Fruit fly (Drosophila melanogaster) whole organism, adult: ENCODE data around the gene EMC5.

Experiments used
- CG11617 ChIP-seq: fragments of 200-800 bp; sonication (Bioruptor generic); optimal IDR thresholded peaks from 2 replicates; lab custom pipeline; 2017; ENCODE audit warnings: mild to moderate bottlenecking, missing biosample characterization, missing genetic modification reagents, missing genetic modification characterization
- CG12768 ChIP-seq: fragments of 200-800 bp; sonication (Bioruptor generic); optimal IDR thresholded peaks from 2 replicates; lab custom pipeline; 2017; ENCODE audit warnings: missing biosample characterization, missing genetic modification characterization, mild to moderate bottlenecking, moderate library complexity, missing genetic modification reagents
- CG14711 ChIP-seq: fragments of 200-800 bp; sonication (Bioruptor generic); optimal IDR thresholded peaks from 2 replicates; lab custom pipeline; 2018; ENCODE audit warnings: missing biosample characterization, mild to moderate bottlenecking, missing genetic modification characterization, moderate library complexity
- CG1620 ChIP-seq: fragments of 200-800 bp; sonication (Bioruptor generic); optimal IDR thresholded peaks from 2 replicates; lab custom pipeline; 2016; ENCODE audit warnings: missing biosample characterization, missing genetic modification characterization
- CG33017 ChIP-seq: fragments of 200-800 bp; sonication (Bioruptor generic); optimal IDR thresholded peaks from 2 replicates; lab custom pipeline; 2018; ENCODE audit warnings: missing biosample characterization, mild to moderate bottlenecking, missing genetic modification characterization, moderate library complexity
- CG5204 ChIP-seq: fragments of 200-800 bp; sonication (Bioruptor generic); optimal IDR thresholded peaks from 2 replicates; lab custom pipeline; 2016; ENCODE audit warnings: missing biosample characterization, missing genetic modification characterization
- CG7045 ChIP-seq: fragments of 200-800 bp; sonication (Bioruptor generic); optimal IDR thresholded peaks from 2 replicates; lab custom pipeline; 2017; ENCODE audit warnings: missing biosample characterization, mild to moderate bottlenecking, missing genetic modification characterization
- CG7101 ChIP-seq: fragments of 200-800 bp; sonication (Bioruptor generic); optimal IDR thresholded peaks from 2 replicates; lab custom pipeline; 2018; ENCODE audit warnings: missing biosample characterization, mild to moderate bottlenecking, missing genetic modification characterization, moderate library complexity
- Clk ChIP-seq: fragments of 200-800 bp; sonication (Bioruptor generic); optimal IDR thresholded peaks from 2 replicates; lab custom pipeline; 2017; ENCODE audit warnings: missing biosample characterization, missing genetic modification characterization
- Crg-1 ChIP-seq: fragments of 200-800 bp; sonication (Bioruptor generic); optimal IDR thresholded peaks from 2 replicates; lab custom pipeline; 2016; ENCODE audit warnings: missing biosample characterization, missing genetic modification characterization
- Hr96 ChIP-seq: fragments of 200-800 bp; sonication (Bioruptor generic); optimal IDR thresholded peaks from 2 replicates; lab custom pipeline; 2016; ENCODE audit warnings: missing biosample characterization, missing genetic modification characterization
- Mnt ChIP-seq: fragments of 200-800 bp; sonication (Bioruptor generic); optimal IDR thresholded peaks from 2 replicates; lab custom pipeline; 2016; ENCODE audit warnings: missing biosample characterization, mild to moderate bottlenecking, missing genetic modification characterization
- bab1 ChIP-seq: fragments of 200-800 bp; sonication (Bioruptor generic); optimal IDR thresholded peaks from 3 replicates; lab custom pipeline; 2019; ENCODE audit warnings: missing biosample characterization, mild to moderate bottlenecking, missing genetic modification characterization, moderate library complexity
- cic ChIP-seq: fragments of 200-800 bp; sonication (Bioruptor generic); optimal IDR thresholded peaks from 2 replicates; lab custom pipeline; 2017; ENCODE audit warnings: missing biosample characterization, mild to moderate bottlenecking, missing genetic modification characterization, moderate library complexity
- cnc ChIP-seq, 2 experiments: fragments of >200 bp; optimal IDR thresholded peaks; 2 replicates each; lab custom pipeline; 2017
- kay ChIP-seq: fragments of 200-800 bp; sonication (Bioruptor generic); peaks from one replicate; lab custom pipeline; 2016; ENCODE audit warnings: missing biosample characterization, missing genetic modification characterization, borderline replicate concordance
- ovo ChIP-seq: fragments of 200-800 bp; sonication (Bioruptor generic); optimal IDR thresholded peaks from 2 replicates; lab custom pipeline; 2016; ENCODE audit warnings: missing biosample characterization, missing genetic modification characterization
- pad ChIP-seq: fragments of 200-800 bp; sonication (Bioruptor generic); optimal IDR thresholded peaks from 3 replicates; lab custom pipeline; 2017; ENCODE audit warnings: missing biosample characterization, missing genetic modification characterization, mild to moderate bottlenecking, moderate library complexity, missing genetic modification reagents
- tj ChIP-seq: fragments of 200-800 bp; sonication (Bioruptor generic); optimal IDR thresholded peaks from 3 replicates; lab custom pipeline; 2017; ENCODE audit warnings: missing biosample characterization, mild to moderate bottlenecking, missing genetic modification characterization, moderate library complexity
- toe ChIP-seq: fragments of 200-800 bp; sonication (Bioruptor generic); optimal IDR thresholded peaks from 2 replicates; lab custom pipeline; 2016; ENCODE audit warnings: missing biosample characterization, missing genetic modification characterization

The EMC5 gene

dm6 chr2L:18987078-18987895 is at the start of gene EMC5, which contains the start of gene Swip-1:
Gene EMC5, plus strand, starts transcription at chr2L:18987707.
Gene Swip-1, minus strand, starts transcription at chr2L:18987280.
- TF ChIP-seq CG7045 (peak; percentile 2), cnc (optimal IDR thresholded peaks at IDR 0.05; lab: Kevin White, UChicago) (no peak), ovo (GFP tag; lab: Kevin White, UChicago) (peak; percentile 36), CG33017 (peak; percentile 29), CG1620 (GFP tag; lab: Kevin White, UChicago) (peak; percentile 8), Mnt (GFP tag; lab: Kevin White, UChicago) (peak; percentile 22), pad (peak; percentile 26), Crg-1 (GFP tag; lab: Kevin White, UChicago) (no peak), tj (GFP tag; lab: Kevin White, UChicago) (peak; percentile 57), CG12768 (GFP tag; lab: Kevin White, UChicago) (no peak), CG11617 (GFP tag; lab: Kevin White, UChicago) (peak; percentile 65), CG7101 (tag; lab: Kevin White, UChicago) (peak; percentile 74), CG14711 (tag; lab: Kevin White, UChicago) (peak; percentile 92), toe (peak; percentile 48), Clk (no peak), bab1 (GFP tag; lab: Kevin White, UChicago) (peak; percentile 29)

dm6 chr2L:18943309-18943708 is 44.2 kb upstream of the EMC5 start:
- TF ChIP-seq ovo (GFP tag; lab: Kevin White, UChicago) = no peak
- TF ChIP-seq kay (GFP tag; lab: Kevin White, UChicago) = no peak
- no peak for TF ChIP-seq pad
- TF ChIP-seq cnc (optimal IDR thresholded peaks at IDR 0.05; lab: Kevin White, UChicago) = peak in 1 of 2 experiments; percentile 22
- TF ChIP-seq toe = no peak

dm6 chr2L:18943797-18944174 is 43.7 kb upstream of the EMC5 start, which contains the start of gene ssp3:
Gene ssp3, minus strand, starts transcription at chr2L:18943960.
- no peak for TF ChIP-seq pad
- TF ChIP-seq cic (GFP tag; lab: Kevin White, UChicago) = no peak
- no peak for TF ChIP-seq CG7045
- no peak for TF ChIP-seq Mnt (GFP tag; lab: Kevin White, UChicago)
- TF ChIP-seq tj (GFP tag; lab: Kevin White, UChicago) = no peak
- no peak for TF ChIP-seq kay (GFP tag; lab: Kevin White, UChicago)
- TF ChIP-seq Crg-1 (GFP tag; lab: Kevin White, UChicago) = no peak
- no peak for TF ChIP-seq CG7101 (tag; lab: Kevin White, UChicago)
- no peak for TF ChIP-seq toe
- no peak for TF ChIP-seq CG1620 (GFP tag; lab: Kevin White, UChicago)
- no peak for TF ChIP-seq Hr96 (GFP tag; lab: Kevin White, UChicago)
- no peak for TF ChIP-seq CG5204 (GFP tag; lab: Kevin White, UChicago)
- no peak for TF ChIP-seq Clk
- no peak for TF ChIP-seq ovo (GFP tag; lab: Kevin White, UChicago)
- no peak for TF ChIP-seq CG11617 (GFP tag; lab: Kevin White, UChicago)
- TF ChIP-seq CG14711 (tag; lab: Kevin White, UChicago) = no peak
- no peak for TF ChIP-seq cnc (optimal IDR thresholded peaks at IDR 0.05; lab: Kevin White, UChicago)
- no peak for TF ChIP-seq CG33017
- no peak for TF ChIP-seq bab1 (GFP tag; lab: Kevin White, UChicago)
- no peak for TF ChIP-seq CG12768 (GFP tag; lab: Kevin White, UChicago)

- TF ChIP-seq CG7101 (tag; lab: Kevin White, UChicago) (no peak), Mnt (GFP tag; lab: Kevin White, UChicago) (no peak), CG12768 (GFP tag; lab: Kevin White, UChicago) (peak; percentile 66), CG1620 (GFP tag; lab: Kevin White, UChicago) (peak; percentile 21), Crg-1 (GFP tag; lab: Kevin White, UChicago) (no peak), cic (GFP tag; lab: Kevin White, UChicago) (peak; percentile 50), pad (peak; percentile 36), cnc (optimal IDR thresholded peaks at IDR 0.05; lab: Kevin White, UChicago) (no peak), bab1 (GFP tag; lab: Kevin White, UChicago) (peak; percentile 21), CG33017 (no peak), ovo (GFP tag; lab: Kevin White, UChicago) (no peak), toe (peak; percentile 23), kay (GFP tag; lab: Kevin White, UChicago) (no peak), Clk (no peak), CG7045 (no peak), CG11617 (GFP tag; lab: Kevin White, UChicago) (no peak), tj (GFP tag; lab: Kevin White, UChicago) (peak; percentile 52), Hr96 (GFP tag; lab: Kevin White, UChicago) (no peak), CG14711 (tag; lab: Kevin White, UChicago) (no peak), CG5204 (GFP tag; lab: Kevin White, UChicago) (no peak)
Measured at dm6 chr2L:18944175-18945012, 43.1 kb upstream of the EMC5 start.
